Worm (Caenorhabditis elegans) whole organism, young adult: ENCODE results near the gene D1025.10.

ENCODE experiments used
- K12H6.12 ChIP-seq: fragments of 200-800 bp; sonication (Bioruptor generic); optimal IDR thresholded peaks from 2 replicates; lab custom pipeline; 2018; ENCODE audit warnings: mild to moderate bottlenecking, missing genetic modification characterization, missing compliant biosample characterization
- Y67H2A.10 ChIP-seq: fragments of 200-800 bp; sonication (Bioruptor generic); conservative IDR thresholded peaks from 2 replicates; pipeline ENCODE4 v1.3.6; 2022; ENCODE audit warnings: missing genetic modification reagents, missing genetic modification characterization, missing compliant biosample characterization
- ceh-58 ChIP-seq: fragments of 200-800 bp; sonication (Bioruptor generic); IDR thresholded peaks from 2 replicates; pipeline ENCODE4 v1.3.6; 2022; ENCODE audit warnings: missing genetic modification characterization, missing compliant biosample characterization

ce11 chrX:14557936-14558554 is 41.4 kb downstream of the D1025.10 start, which contains the start of gene nhr-3:
- TF ChIP-seq ceh-58 (GFP tag; lab: Robert Waterston, UW) (no peak), K12H6.12 (no peak), Y67H2A.10 (no peak)
